Fruit fly (Drosophila melanogaster): ENCODE data around the gene Prosbeta4.
A peak's percentile ranks its signal among the peaks of the same experiment; 100 is the strongest.

The Prosbeta4 gene

dm6 chr2L:16689800-16690618 lies 41.9 kb downstream of the Prosbeta4 start (continued):
- TF ChIP-seq kay (GFP tag; optimal IDR thresholded peaks at IDR 0.05): no peak
- no peak for TF ChIP-seq Dip2 (GFP tag; IDR thresholded peaks at IDR 0.05)
- TF ChIP-seq sqz (GFP tag; optimal IDR thresholded peaks at IDR 0.05): peak; percentile 10
- TF ChIP-seq bab2 (GFP tag; optimal IDR thresholded peaks at IDR 0.05): peak; percentile 26
- TF ChIP-seq gem (tag; optimal IDR thresholded peaks at IDR 0.05): peak; percentile 55
- TF ChIP-seq CG3281 (GFP tag; optimal IDR thresholded peaks at IDR 0.05): no peak
- TF ChIP-seq Ssrp (tag; optimal IDR thresholded peaks at IDR 0.05): peak; percentile 27
- TF ChIP-seq CG18619 (GFP tag; optimal IDR thresholded peaks at IDR 0.05): peak; percentile 35
- peak; percentile 28 for TF ChIP-seq Hsf (GFP tag; optimal IDR thresholded peaks at IDR 0.05)
- peak; percentile 14 for TF ChIP-seq CG4854 (GFP tag; optimal IDR thresholded peaks at IDR 0.05)
- TF ChIP-seq Hr51 (GFP tag; optimal IDR thresholded peaks at IDR 0.05): peak in 1 of 2 experiments; percentile 47
- peak; percentile 21 for TF ChIP-seq CG12659 (GFP tag; optimal IDR thresholded peaks at IDR 0.05)
- peak; percentile 38 for TF ChIP-seq NfI (GFP tag; optimal IDR thresholded peaks at IDR 0.05)
- TF ChIP-seq Oli (tag; optimal IDR thresholded peaks at IDR 0.05): peak; percentile 28
- TF ChIP-seq slbo (GFP tag; IDR thresholded peaks at IDR 0.05): peak; percentile 57
- no peak for TF ChIP-seq CG10462 (GFP tag; optimal IDR thresholded peaks at IDR 0.05)
- no peak for TF ChIP-seq CG6813 (GFP tag; optimal IDR thresholded peaks at IDR 0.05)
- peak; percentile 38 for TF ChIP-seq nerfin-1 (tag; optimal IDR thresholded peaks at IDR 0.05)
- TF ChIP-seq CG12391 (tag; optimal IDR thresholded peaks at IDR 0.05): peak; percentile 33
- peak; percentile 10 for TF ChIP-seq Xbp1 (GFP tag; optimal IDR thresholded peaks at IDR 0.05)
- peak; percentile 33 for TF ChIP-seq CG12155 (GFP tag; optimal IDR thresholded peaks at IDR 0.05)
- TF ChIP-seq Ets65A (GFP tag): peak; percentile 63
- TF ChIP-seq sug (tag; optimal IDR thresholded peaks at IDR 0.05): no peak
- TF ChIP-seq bsh (GFP tag; optimal IDR thresholded peaks at IDR 0.05): peak; percentile 22 to 51
- TF ChIP-seq tio (GFP tag; optimal IDR thresholded peaks at IDR 0.05): peak; percentile 16
- peak; percentile 3 for TF ChIP-seq CG18011 (GFP tag; optimal IDR thresholded peaks at IDR 0.05)
- 0 out of 2 replicates have a peak, but pooled peaks have one; percentile 22 for TF ChIP-seq E2f2 (GFP tag; IDR thresholded peaks at IDR 0.05)
- peak; percentile 45 for TF ChIP-seq CG13775 (GFP tag; optimal IDR thresholded peaks at IDR 0.05)
- TF ChIP-seq pros (GFP tag; optimal IDR thresholded peaks at IDR 0.05): peak; percentile 8
- TF ChIP-seq ind (GFP tag; optimal IDR thresholded peaks at IDR 0.05): no peak
- TF ChIP-seq lola (GFP tag; optimal IDR thresholded peaks at IDR 0.05): peak in 1 of 3 experiments; percentile 8

DNA sequence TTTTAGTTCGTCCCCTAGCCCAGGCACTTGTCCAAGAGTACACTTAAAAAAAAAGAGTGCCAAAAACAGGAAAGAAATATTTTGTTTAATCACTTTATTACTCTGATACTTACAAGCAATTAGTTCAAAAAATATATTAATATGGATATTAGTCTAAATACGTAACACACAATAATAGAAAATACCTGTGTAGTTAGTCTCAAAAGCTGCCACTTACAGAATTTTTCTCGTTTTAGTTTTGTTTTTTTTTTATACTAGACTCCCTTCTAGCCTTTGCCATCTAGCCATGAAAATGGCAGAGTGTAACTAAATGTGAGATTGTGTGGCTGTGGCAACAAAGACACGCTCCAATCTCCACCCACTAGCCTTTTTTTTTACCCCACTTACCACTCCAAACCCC lies 44.1 kb downstream of the Prosbeta4 start:
- TF ChIP-seq CG4730 (GFP tag; IDR thresholded peaks at IDR 0.05) (no peak), CG6254 (GFP tag; optimal IDR thresholded peaks at IDR 0.05) (no peak), Optix (GFP tag; IDR thresholded peaks at IDR 0.05) (no peak), peb (GFP tag; IDR thresholded peaks at IDR 0.05) (no peak), disco-r (GFP tag; optimal IDR thresholded peaks at IDR 0.05) (no peak), nerfin-1 (tag; optimal IDR thresholded peaks at IDR 0.05) (no peak), sr (GFP tag; IDR thresholded peaks at IDR 0.05) (no peak), croc (GFP tag; conservative IDR thresholded peaks at IDR 0.05) (no peak), slbo (GFP tag; IDR thresholded peaks at IDR 0.05) (0 out of 2 replicates have a peak, but pooled peaks have one; percentile 7), TFAM (GFP tag; optimal IDR thresholded peaks at IDR 0.05) (no peak), CG13424 (tag; optimal IDR thresholded peaks at IDR 0.05) (no peak), Dip3 (GFP tag; optimal IDR thresholded peaks at IDR 0.05) (no peak), Mrtf (GFP tag; IDR thresholded peaks at IDR 0.05) (no peak), bsh (GFP tag; optimal IDR thresholded peaks at IDR 0.05) (peak in 1 of 2 experiments; percentile 44), p53 (GFP tag; optimal IDR thresholded peaks at IDR 0.05) (no peak), fru (optimal IDR thresholded peaks at IDR 0.05) (no peak), Ets65A (GFP tag) (peak; percentile 53), CG8388 (GFP tag; optimal IDR thresholded peaks at IDR 0.05) (no peak), CG11398 (GFP tag; optimal IDR thresholded peaks at IDR 0.05) (no peak), Drgx (GFP tag; IDR thresholded peaks at IDR 0.05) (peak; percentile 44), hkb (optimal IDR thresholded peaks at IDR 0.05) (no peak), hkb (GFP tag; IDR thresholded peaks at IDR 0.05) (no peak), nom (GFP tag; optimal IDR thresholded peaks at IDR 0.05) (peak; percentile 45)

Data from whole organism, embryonic.